Worm (Caenorhabditis elegans): Measurements from ENCODE around the gene C45E5.1.
A peak's percentile ranks its signal among the peaks of the same experiment; 100 is the strongest.

C45E5.1 gene

ce11 chrIV:5751997-5752396 lies 7.8 kb downstream of the C45E5.1 start:
- TF ChIP-seq B0310.2 (tag; optimal IDR thresholded peaks at IDR 0.05) (no peak), F13C5.2 (tag; optimal IDR thresholded peaks at IDR 0.05) (no peak), ceh-36 (tag; optimal IDR thresholded peaks at IDR 0.05) (no peak), tra-4 (tag; optimal IDR thresholded peaks at IDR 0.05) (no peak), scrt-1 (GFP tag; IDR thresholded peaks at IDR 0.05) (no peak), hmbx-1 (tag; optimal IDR thresholded peaks at IDR 0.05) (no peak), ceh-13 (GFP tag; optimal IDR thresholded peaks at IDR 0.05) (no peak), tbx-37 (GFP tag; conservative IDR thresholded peaks at IDR 0.05) (no peak), flt-1 (GFP tag; IDR thresholded peaks at IDR 0.05) (no peak), ama-1 (optimal IDR thresholded peaks at IDR 0.05) (no peak), pes-1 (GFP tag; IDR thresholded peaks at IDR 0.05) (no peak), hnd-1 (tag; optimal IDR thresholded peaks at IDR 0.05) (no peak), sea-1 (GFP tag; conservative IDR thresholded peaks at IDR 0.05) (no peak), tbx-11 (GFP tag; IDR thresholded peaks at IDR 0.05) (no peak), ets-7 (tag; optimal IDR thresholded peaks at IDR 0.05) (no peak), aly-1 (tag; optimal IDR thresholded peaks at IDR 0.05) (no peak), hmg-4 (GFP tag; optimal IDR thresholded peaks at IDR 0.05) (no peak)

ce11 chrIV:5752704-5753103 lies 8.5 kb downstream of the C45E5.1 start:
- TF ChIP-seq ets-7 (tag; optimal IDR thresholded peaks at IDR 0.05) (no peak), hmbx-1 (tag; optimal IDR thresholded peaks at IDR 0.05) (no peak)

- no peak for TF ChIP-seq ets-7 (tag; optimal IDR thresholded peaks at IDR 0.05)
- no peak for TF ChIP-seq F13C5.2 (tag; optimal IDR thresholded peaks at IDR 0.05)
- no peak for TF ChIP-seq tbx-11 (GFP tag; IDR thresholded peaks at IDR 0.05)
- no peak for TF ChIP-seq tra-4 (tag; optimal IDR thresholded peaks at IDR 0.05)
- TF ChIP-seq hnd-1 (tag; optimal IDR thresholded peaks at IDR 0.05): no peak
- TF ChIP-seq hmg-4 (GFP tag; optimal IDR thresholded peaks at IDR 0.05): no peak
Measured at ce11 chrIV:5753253-5753652, 9.1 kb downstream of the C45E5.1 start.

- TF ChIP-seq ceh-13 (GFP tag; optimal IDR thresholded peaks at IDR 0.05) (no peak), hmbx-1 (tag; optimal IDR thresholded peaks at IDR 0.05) (no peak), tbx-11 (GFP tag; IDR thresholded peaks at IDR 0.05) (no peak), ets-7 (tag; optimal IDR thresholded peaks at IDR 0.05) (no peak), scrt-1 (GFP tag; IDR thresholded peaks at IDR 0.05) (no peak), hmg-4 (GFP tag; optimal IDR thresholded peaks at IDR 0.05) (no peak), tbx-37 (GFP tag; conservative IDR thresholded peaks at IDR 0.05) (0 out of 2 replicates have a peak, but pooled peaks have one; percentile 8)
Measured at ce11 chrIV:5753954-5754543, 9.8 kb downstream of the C45E5.1 start.

ce11 chrIV:5754821-5755220 lies 10.6 kb downstream of the C45E5.1 start:
- TF ChIP-seq sea-1 (GFP tag; conservative IDR thresholded peaks at IDR 0.05): no peak
- no peak for TF ChIP-seq scrt-1 (GFP tag; IDR thresholded peaks at IDR 0.05)
- no peak for TF ChIP-seq ceh-13 (GFP tag; optimal IDR thresholded peaks at IDR 0.05)
- no peak for TF ChIP-seq hmg-4 (GFP tag; optimal IDR thresholded peaks at IDR 0.05)
- TF ChIP-seq hmbx-1 (tag; optimal IDR thresholded peaks at IDR 0.05): no peak
- TF ChIP-seq tbx-11 (GFP tag; IDR thresholded peaks at IDR 0.05): no peak
- no peak for TF ChIP-seq ets-7 (tag; optimal IDR thresholded peaks at IDR 0.05)
- TF ChIP-seq B0310.2 (tag; optimal IDR thresholded peaks at IDR 0.05): no peak
- no peak for TF ChIP-seq ama-1 (optimal IDR thresholded peaks at IDR 0.05)
- no peak for TF ChIP-seq aly-1 (tag; optimal IDR thresholded peaks at IDR 0.05)
- no peak for TF ChIP-seq ceh-36 (tag; optimal IDR thresholded peaks at IDR 0.05)
- no peak for TF ChIP-seq F13C5.2 (tag; optimal IDR thresholded peaks at IDR 0.05)

- TF ChIP-seq hnd-1 (tag; optimal IDR thresholded peaks at IDR 0.05) (no peak), tra-4 (tag; optimal IDR thresholded peaks at IDR 0.05) (no peak)
Measured at ce11 chrIV:5755922-5756321, 11.7 kb downstream of the C45E5.1 start.

ce11 chrIV:5757762-5758161 lies 13.6 kb downstream of the C45E5.1 start, which contains the start of gene nhr-46:
TSS of gene nhr-46 (minus strand) at chrIV:5757862.
- TF ChIP-seq tbx-37 (GFP tag; conservative IDR thresholded peaks at IDR 0.05) (no peak), flt-1 (GFP tag; IDR thresholded peaks at IDR 0.05) (no peak), ets-7 (tag; optimal IDR thresholded peaks at IDR 0.05) (no peak), ceh-13 (GFP tag; optimal IDR thresholded peaks at IDR 0.05) (no peak), F13C5.2 (tag; optimal IDR thresholded peaks at IDR 0.05) (no peak), ama-1 (optimal IDR thresholded peaks at IDR 0.05) (no peak), aly-1 (tag; optimal IDR thresholded peaks at IDR 0.05) (no peak), ceh-36 (tag; optimal IDR thresholded peaks at IDR 0.05) (no peak), tbx-11 (GFP tag; IDR thresholded peaks at IDR 0.05) (no peak), B0310.2 (tag; optimal IDR thresholded peaks at IDR 0.05) (no peak)

- TF ChIP-seq hmg-4 (GFP tag; optimal IDR thresholded peaks at IDR 0.05): no peak
- no peak for TF ChIP-seq hnd-1 (tag; optimal IDR thresholded peaks at IDR 0.05)
- TF ChIP-seq F13C5.2 (tag; optimal IDR thresholded peaks at IDR 0.05): no peak
- no peak for TF ChIP-seq tra-4 (tag; optimal IDR thresholded peaks at IDR 0.05)
- no peak for TF ChIP-seq sea-1 (GFP tag; conservative IDR thresholded peaks at IDR 0.05)
- TF ChIP-seq ama-1 (optimal IDR thresholded peaks at IDR 0.05): no peak
- no peak for TF ChIP-seq ceh-36 (tag; optimal IDR thresholded peaks at IDR 0.05)
- TF ChIP-seq hmbx-1 (tag; optimal IDR thresholded peaks at IDR 0.05): no peak
- TF ChIP-seq tbx-37 (GFP tag; conservative IDR thresholded peaks at IDR 0.05): no peak
- TF ChIP-seq scrt-1 (GFP tag; IDR thresholded peaks at IDR 0.05): no peak
- TF ChIP-seq tbx-11 (GFP tag; IDR thresholded peaks at IDR 0.05): no peak
- TF ChIP-seq B0310.2 (tag; optimal IDR thresholded peaks at IDR 0.05): no peak
- TF ChIP-seq flt-1 (GFP tag; IDR thresholded peaks at IDR 0.05): no peak
Measured at ce11 chrIV:5758695-5759094, 14.5 kb downstream of the C45E5.1 start.
